Worm (Caenorhabditis elegans) whole organism, mixed stage, embryonic: ENCODE results near the gene H41C03.1.
A peak's percentile ranks its signal among the peaks of the same experiment; 100 is the strongest.

Experiments used
- M03D4.4 ChIP-seq: sonication (generic microtip); optimal IDR thresholded peaks from 2 replicates; lab custom pipeline; 2017; ENCODE audit warnings: mild to moderate bottlenecking, missing genetic modification characterization, missing compliant biosample characterization
- bed-3 ChIP-seq: fragments of 200-800 bp; sonication (Bioruptor generic); optimal IDR thresholded peaks from 3 replicates; lab custom pipeline; 2018; ENCODE audit warnings: mild to moderate bottlenecking, missing genetic modification characterization, moderate library complexity, missing compliant biosample characterization
- ceh-39 ChIP-seq: fragments of 150-350 bp; optimal IDR thresholded peaks from 2 replicates; lab custom pipeline; 2014; ENCODE audit warnings: missing biosample characterization, missing genetic modification characterization
- ceh-83 ChIP-seq: fragments of 200-800 bp; sonication (Bioruptor generic); optimal IDR thresholded peaks from 2 replicates; lab custom pipeline; 2018; ENCODE audit warnings: mild to moderate bottlenecking, missing genetic modification characterization, missing compliant biosample characterization
- ces-1 ChIP-seq: fragments of 150-350 bp; optimal IDR thresholded peaks from 2 replicates; lab custom pipeline; 2014; ENCODE audit warnings: missing biosample characterization, missing genetic modification reagents, missing genetic modification characterization
- cnd-1 ChIP-seq: fragments of 200-800 bp; sonication (Bioruptor generic); optimal IDR thresholded peaks from 2 replicates; lab custom pipeline; 2018; ENCODE audit warnings: mild to moderate bottlenecking, missing genetic modification characterization, missing compliant biosample characterization
- elt-1 ChIP-seq: sonication (generic microtip); optimal IDR thresholded peaks from 2 replicates; lab custom pipeline; 2017; ENCODE audit warnings: missing genetic modification characterization, mild to moderate bottlenecking, missing compliant biosample characterization, antibody characterized with exemption, moderate library complexity, borderline replicate concordance; ENCODE audit not compliant: insufficient read depth
- elt-3 ChIP-seq: fragments of 150-350 bp; optimal IDR thresholded peaks from 2 replicates; lab custom pipeline; 2014; ENCODE audit warnings: missing biosample characterization, missing genetic modification characterization
- flh-1 ChIP-seq: fragments of 200-800 bp; sonication (Bioruptor generic); optimal IDR thresholded peaks from 2 replicates; lab custom pipeline; 2018; ENCODE audit warnings: mild to moderate bottlenecking, missing genetic modification characterization, moderate library complexity, missing compliant biosample characterization
- ham-2 ChIP-seq: fragments of 200-800 bp; sonication (Bioruptor generic); optimal IDR thresholded peaks from 2 replicates; lab custom pipeline; 2018; ENCODE audit warnings: mild to moderate bottlenecking, missing genetic modification characterization, missing compliant biosample characterization
- hlh-1 ChIP-seq: fragments of 150-350 bp; optimal IDR thresholded peaks from 2 replicates; lab custom pipeline; 2014; ENCODE audit warnings: missing biosample characterization, missing genetic modification reagents, missing genetic modification characterization
- lin-13 ChIP-seq: fragments of 150-350 bp; optimal IDR thresholded peaks from 2 replicates; lab custom pipeline; 2014; ENCODE audit warnings: missing biosample characterization, missing genetic modification characterization
- lin-32 ChIP-seq: fragments of 200-800 bp; sonication (Bioruptor generic); optimal IDR thresholded peaks from 2 replicates; lab custom pipeline; 2018; ENCODE audit warnings: mild to moderate bottlenecking, missing genetic modification characterization, missing compliant biosample characterization
- lsy-2 ChIP-seq: fragments of 150-350 bp; optimal IDR thresholded peaks from 2 replicates; lab custom pipeline; 2014; ENCODE audit warnings: missing biosample characterization, missing genetic modification characterization
- mab-5 ChIP-seq: fragments of 150-350 bp; optimal IDR thresholded peaks from 2 replicates; lab custom pipeline; 2014; ENCODE audit warnings: missing biosample characterization, missing genetic modification characterization
- mep-1 ChIP-seq: fragments of 150-350 bp; optimal IDR thresholded peaks from 2 replicates; lab custom pipeline; 2017; ENCODE audit warnings: missing biosample characterization, missing genetic modification reagents, missing genetic modification characterization, inconsistent platforms
- mls-2 ChIP-seq: sonication (generic microtip); optimal IDR thresholded peaks from 2 replicates; lab custom pipeline; 2016; ENCODE audit warnings: mild to moderate bottlenecking, missing genetic modification characterization, moderate library complexity, missing compliant biosample characterization
- nhr-12 ChIP-seq: fragments of 150-350 bp; optimal IDR thresholded peaks from 2 replicates; lab custom pipeline; 2014; ENCODE audit warnings: missing biosample characterization, missing genetic modification characterization
- nhr-2 ChIP-seq: fragments of 150-350 bp; optimal IDR thresholded peaks from 2 replicates; lab custom pipeline; 2014; ENCODE audit warnings: missing biosample characterization, missing genetic modification characterization
- nhr-237 ChIP-seq: fragments of 150-350 bp; optimal IDR thresholded peaks from 2 replicates; lab custom pipeline; 2014; ENCODE audit warnings: missing biosample characterization, missing genetic modification characterization
- nhr-28 ChIP-seq: fragments of 150-350 bp; optimal IDR thresholded peaks from 2 replicates; lab custom pipeline; 2014; ENCODE audit warnings: missing biosample characterization, missing genetic modification characterization
- pha-4 ChIP-seq: fragments of 150-350 bp; optimal IDR thresholded peaks from 2 replicates; lab custom pipeline; 2018; ENCODE audit warnings: missing biosample characterization, missing genetic modification reagents, missing genetic modification characterization
- sem-2 ChIP-seq: fragments of 200-800 bp; sonication (Bioruptor generic); optimal IDR thresholded peaks from 2 replicates; lab custom pipeline; 2018; ENCODE audit warnings: mild to moderate bottlenecking, missing genetic modification characterization, missing compliant biosample characterization
- snpc-4 ChIP-seq: fragments of 150-350 bp; optimal IDR thresholded peaks from 2 replicates; lab custom pipeline; 2014; ENCODE audit warnings: missing biosample characterization, missing genetic modification characterization
- sptf-1 ChIP-seq: sonication (generic microtip); optimal IDR thresholded peaks from 2 replicates; lab custom pipeline; 2017; ENCODE audit warnings: mild to moderate bottlenecking, missing genetic modification characterization, moderate library complexity, missing compliant biosample characterization
- tbx-8 ChIP-seq: fragments of 200-800 bp; sonication (Bioruptor generic); optimal IDR thresholded peaks from 2 replicates; lab custom pipeline; 2018; ENCODE audit warnings: mild to moderate bottlenecking, missing genetic modification characterization, moderate library complexity, missing compliant biosample characterization
- unc-120 ChIP-seq: sonication (generic microtip); optimal IDR thresholded peaks from 2 replicates; lab custom pipeline; 2017; ENCODE audit warnings: missing genetic modification characterization, missing compliant biosample characterization; ENCODE audit not compliant: poor library complexity, severe bottlenecking
- unc-62 ChIP-seq: fragments of 150-350 bp; optimal IDR thresholded peaks from 2 replicates; lab custom pipeline; 2014; ENCODE audit warnings: missing biosample characterization, missing genetic modification reagents, missing genetic modification characterization
- zip-8 ChIP-seq: fragments of 150-350 bp; optimal IDR thresholded peaks from 2 replicates; lab custom pipeline; 2014; ENCODE audit warnings: missing biosample characterization, missing genetic modification characterization
- ztf-11 ChIP-seq: fragments of 150-350 bp; optimal IDR thresholded peaks from 2 replicates; lab custom pipeline; 2014; ENCODE audit warnings: missing biosample characterization, missing genetic modification characterization

The H41C03.1 gene

ce11 chrII:5818298-5818697, 35.9 kb upstream of the H41C03.1 start, which contains the start of gene ZK1248.4:
TSS of gene ZK1248.4 (plus strand) at chrII:5818598.
- TF ChIP-seq sptf-1 (no peak), pha-4 (no peak), nhr-12 (no peak), nhr-237 (tag; lab: Kevin White, UChicago) (no peak), lsy-2 (tag; lab: Kevin White, UChicago) (no peak), mls-2 (tag; lab: Kevin White, UChicago) (no peak), ceh-39 (no peak)

DNA sequence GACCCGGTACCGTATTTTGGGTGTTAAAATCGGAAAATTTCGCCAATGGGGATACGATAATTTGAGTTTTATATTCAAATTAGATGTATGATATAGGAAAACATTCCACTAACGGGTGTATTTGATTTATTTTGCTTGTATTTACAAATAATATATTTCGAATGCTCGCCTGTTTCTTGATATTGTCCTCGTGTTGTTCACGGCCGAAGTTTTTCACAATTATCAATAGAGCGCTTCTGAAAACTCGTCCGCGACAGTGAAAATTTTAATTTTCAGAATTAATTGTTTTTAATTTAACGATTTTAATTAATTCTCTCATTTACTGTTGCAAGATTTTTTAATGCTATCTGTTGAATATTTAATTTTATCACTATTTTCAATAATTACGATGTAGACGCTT, 34.6 kb upstream of the H41C03.1 start:
- TF ChIP-seq nhr-2 (tag; lab: Kevin White, UChicago) (no peak), elt-1 (tag; lab: Kevin White, UChicago) (no peak), mls-2 (tag; lab: Kevin White, UChicago) (no peak), ham-2 (no peak), ces-1 (GFP tag; lab: Kevin White, UChicago) (no peak), bed-3 (no peak), pha-4 (no peak), sem-2 (GFP tag; lab: Kevin White, UChicago) (no peak), mab-5 (tag; lab: Kevin White, UChicago) (no peak), lsy-2 (tag; lab: Kevin White, UChicago) (no peak), unc-120 (no peak), lin-32 (GFP tag; lab: Kevin White, UChicago) (no peak), zip-8 (tag; lab: Kevin White, UChicago) (no peak), tbx-8 (GFP tag; lab: Kevin White, UChicago) (no peak), ztf-11 (tag; lab: Kevin White, UChicago) (no peak), hlh-1 (tag; lab: Kevin White, UChicago) (no peak), snpc-4 (tag; lab: Kevin White, UChicago) (no peak), M03D4.4 (tag; lab: Kevin White, UChicago) (no peak), flh-1 (GFP tag; lab: Kevin White, UChicago) (no peak), cnd-1 (tag; lab: Kevin White, UChicago) (no peak)

DNA sequence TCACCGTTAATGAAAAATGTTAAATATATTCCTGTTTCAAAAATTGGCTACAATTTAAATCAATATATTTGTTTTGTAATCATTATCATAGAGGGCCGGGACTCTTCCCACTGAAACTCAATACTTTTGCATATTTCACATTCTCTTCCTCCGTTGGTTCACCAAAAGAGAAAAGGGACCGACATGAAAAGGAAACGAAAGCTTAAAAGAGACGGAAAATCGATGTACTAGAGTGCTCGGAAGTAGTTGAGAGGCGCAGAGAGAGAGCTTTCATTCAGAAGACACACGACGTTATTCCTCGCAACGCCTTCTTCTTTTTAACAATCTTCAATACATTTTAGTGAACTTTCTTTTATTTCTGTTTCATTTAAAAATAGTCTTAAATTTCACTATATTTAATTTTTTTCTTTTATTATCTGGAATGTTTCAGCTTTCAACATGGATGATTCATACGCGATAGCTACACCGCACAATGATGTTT, 33.9 kb upstream of the H41C03.1 start, which contains the start of gene ehs-1:
Gene ehs-1, plus strand, starts transcription at position 431 of the 481 bp plus-strand sequence.
- TF ChIP-seq unc-62 (peak; percentile 5), cnd-1 (tag; lab: Kevin White, UChicago) (no peak), ces-1 (GFP tag; lab: Kevin White, UChicago) (peak; percentile 8)

DNA sequence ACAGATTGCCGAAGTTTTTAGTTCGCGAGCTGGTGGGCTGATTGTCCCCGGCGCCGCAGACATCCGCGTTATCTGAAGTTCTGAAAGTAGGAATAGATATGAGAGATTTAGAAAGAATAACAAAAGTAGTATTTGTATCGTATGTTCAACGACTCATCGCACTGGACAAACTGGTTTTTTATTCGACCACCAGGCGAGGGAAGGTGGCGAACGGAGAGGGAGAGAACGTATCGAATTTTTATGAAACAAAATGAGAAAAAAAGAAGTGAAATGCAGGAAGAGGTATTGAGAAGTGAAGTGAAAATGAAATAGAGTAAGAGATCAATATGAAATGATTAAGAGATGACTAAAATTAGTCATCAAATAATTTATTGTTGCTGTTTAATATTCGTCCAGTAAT, 26.9 kb upstream of the H41C03.1 start, which contains the start of gene tbc-2:
Gene tbc-2, minus strand, starts transcription at position 80 of the 400 bp plus-strand sequence.
- TF ChIP-seq cnd-1 (tag; lab: Kevin White, UChicago): no peak
- TF ChIP-seq snpc-4 (tag; lab: Kevin White, UChicago): no peak
- no peak for TF ChIP-seq lin-32 (GFP tag; lab: Kevin White, UChicago)
- no peak for TF ChIP-seq elt-3 (tag; lab: Kevin White, UChicago)
- TF ChIP-seq lsy-2 (tag; lab: Kevin White, UChicago): no peak
- TF ChIP-seq flh-1 (GFP tag; lab: Kevin White, UChicago): no peak
- no peak for TF ChIP-seq ceh-83 (GFP tag; lab: Kevin White, UChicago)
- TF ChIP-seq unc-62: no peak
- no peak for TF ChIP-seq hlh-1 (tag; lab: Kevin White, UChicago)
- no peak for TF ChIP-seq lin-13
- TF ChIP-seq tbx-8 (GFP tag; lab: Kevin White, UChicago): no peak
- TF ChIP-seq nhr-28: no peak
- TF ChIP-seq bed-3: no peak
- TF ChIP-seq pha-4: no peak
- no peak for TF ChIP-seq ham-2

DNA sequence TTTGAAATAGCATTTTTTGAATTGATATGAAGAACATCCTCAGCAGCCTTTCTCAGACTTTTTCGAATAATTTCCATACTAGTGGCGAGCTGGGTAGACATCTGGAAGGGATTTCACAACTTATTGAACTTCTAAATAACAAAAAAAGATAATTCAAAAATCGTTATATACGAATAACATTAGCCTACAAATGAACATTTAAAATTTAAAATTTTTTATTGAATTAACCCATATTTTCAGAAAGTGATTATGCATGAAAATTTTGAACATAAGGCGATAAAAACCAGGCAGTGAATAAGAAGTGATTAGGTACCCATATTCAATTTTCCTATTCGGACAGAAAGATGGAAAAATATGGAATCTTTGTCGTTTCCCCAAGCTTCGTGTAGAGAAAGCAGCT, 25.7 kb upstream of the H41C03.1 start, which contains the start of gene ZK1248.11:
Gene ZK1248.11, minus strand, starts transcription at position 101 of the 400 bp plus-strand sequence.
- TF ChIP-seq mep-1 (tag; lab: Kevin White, UChicago) (no peak), nhr-2 (tag; lab: Kevin White, UChicago) (no peak), mls-2 (tag; lab: Kevin White, UChicago) (no peak)
